Worm (Caenorhabditis elegans): ENCODE measurements around the gene cebp-1.

The cebp-1 gene

ce11 chrX:1479190-1479589, 25.5 kb upstream of the cebp-1 start, which contains the start of gene acly-1:
Gene acly-1 (plus strand): TSS chrX:1479542.
- TF ChIP-seq tlf-1 (GFP tag; optimal IDR thresholded peaks at IDR 0.05), result no peak
- TF ChIP-seq cebp-1 (GFP tag; IDR thresholded peaks at IDR 0.05), result peak; percentile 89
- peak; percentile 93 for TF ChIP-seq cebp-1 (tag; optimal IDR thresholded peaks at IDR 0.05)

DNA sequence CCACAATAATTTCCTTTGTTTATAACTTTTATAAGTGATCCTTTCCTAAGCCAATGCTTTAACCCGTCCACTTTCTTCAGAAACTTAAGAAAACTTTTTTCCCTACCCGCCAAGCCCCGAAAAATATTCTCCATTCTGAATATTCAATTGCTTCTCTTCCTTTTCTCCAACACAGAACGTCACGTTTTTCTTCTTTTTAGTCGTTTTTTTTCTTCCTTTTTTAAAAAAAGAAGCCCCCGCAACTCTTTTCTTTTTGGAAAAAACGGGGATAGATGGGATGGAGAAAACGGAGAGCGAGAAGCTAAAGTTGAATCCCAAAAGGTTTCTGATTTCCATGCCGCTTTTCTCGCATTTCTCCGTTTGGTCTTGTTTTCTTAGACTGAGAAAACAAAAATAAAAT, 24.9 kb upstream of the cebp-1 start:
- no peak for TF ChIP-seq F33H1.4 (GFP tag; IDR thresholded peaks at IDR 0.05)
- no peak for TF ChIP-seq mes-4 (tag; optimal IDR thresholded peaks at IDR 0.05)
- TF ChIP-seq xnd-1 (tag; optimal IDR thresholded peaks at IDR 0.05), result no peak
- no peak for TF ChIP-seq lsl-1 (GFP tag; optimal IDR thresholded peaks at IDR 0.05)
- no peak for TF ChIP-seq somi-1 (GFP tag; optimal IDR thresholded peaks at IDR 0.05)
- no peak for TF ChIP-seq sea-2 (GFP tag; IDR thresholded peaks at IDR 0.05)
- no peak for TF ChIP-seq ztf-25 (GFP tag; IDR thresholded peaks at IDR 0.05)
- no peak for TF ChIP-seq chd-7 (tag; optimal IDR thresholded peaks at IDR 0.05)
- TF ChIP-seq hsf-1 (GFP tag; IDR thresholded peaks at IDR 0.05), result no peak
- TF ChIP-seq tbp1 (GFP tag; optimal IDR thresholded peaks at IDR 0.05), result no peak
- no peak for TF ChIP-seq Y53G8AR.9 (GFP tag; conservative IDR thresholded peaks at IDR 0.05)
- no peak for TF ChIP-seq aptf-3 (GFP tag; IDR thresholded peaks at IDR 0.05)
- no peak for TF ChIP-seq efl-1 (GFP tag; optimal IDR thresholded peaks at IDR 0.05)

ce11 chrX:1477932-1478331, 24.3 kb upstream of the cebp-1 start:
- TF ChIP-seq ztf-26 (tag; optimal IDR thresholded peaks at IDR 0.05) (peak; percentile 85), sdz-38 (tag; optimal IDR thresholded peaks at IDR 0.05) (no peak), pha-4 (tag; optimal IDR thresholded peaks at IDR 0.05) (peak; percentile 18), mcd-1 (GFP tag; IDR thresholded peaks at IDR 0.05) (peak; percentile 11; the same call in 1 of the 2 replicates), dox-1 (GFP tag; IDR thresholded peaks at IDR 0.05) (peak; percentile 42; the same call in 1 of the 2 replicates), lin-54 (GFP tag; optimal IDR thresholded peaks at IDR 0.05) (peak; percentile 7), hlh-12 (tag; optimal IDR thresholded peaks at IDR 0.05) (no peak), lin-40 (tag; optimal IDR thresholded peaks at IDR 0.05) (peak; percentile 64), C06A6.2 (GFP tag; conservative IDR thresholded peaks at IDR 0.05) (0 out of 2 replicates have a peak, but pooled peaks have one; percentile 29), egl-44 (GFP tag; IDR thresholded peaks at IDR 0.05) (0 out of 2 replicates have a peak, but pooled peaks have one; percentile 21), tbp1 (GFP tag; optimal IDR thresholded peaks at IDR 0.05) (peak; percentile 33), F22D6.2 (tag; optimal IDR thresholded peaks at IDR 0.05) (peak; percentile 76), let-607 (tag; optimal IDR thresholded peaks at IDR 0.05) (peak; percentile 36), F57A8.1 (GFP tag; optimal IDR thresholded peaks at IDR 0.05) (no peak), somi-1 (GFP tag; optimal IDR thresholded peaks at IDR 0.05) (peak; percentile 3), nhr-80 (tag; optimal IDR thresholded peaks at IDR 0.05) (peak; percentile 71), cebp-1 (GFP tag; IDR thresholded peaks at IDR 0.05) (no peak), cebp-1 (tag; optimal IDR thresholded peaks at IDR 0.05) (peak; percentile 39), mxl-1 (tag; optimal IDR thresholded peaks at IDR 0.05) (no peak), atf-7 (tag; optimal IDR thresholded peaks at IDR 0.05) (peak; percentile 87), die-1 (tag; optimal IDR thresholded peaks at IDR 0.05) (no peak)

ce11 chrX:1476005-1476404, 22.3 kb upstream of the cebp-1 start:
- TF ChIP-seq lin-40 (tag; optimal IDR thresholded peaks at IDR 0.05) (no peak), K12H6.12 (tag; optimal IDR thresholded peaks at IDR 0.05) (no peak), madf-8 (GFP tag; conservative IDR thresholded peaks at IDR 0.05) (0 out of 2 replicates have a peak, but pooled peaks have one; percentile 28), nfya-2 (GFP tag; IDR thresholded peaks at IDR 0.05) (no peak), hlh-26 (GFP tag; conservative IDR thresholded peaks at IDR 0.05) (no peak), dpl-1 (GFP tag; optimal IDR thresholded peaks at IDR 0.05) (no peak), lin-26 (GFP tag; IDR thresholded peaks at IDR 0.05) (0 out of 2 replicates have a peak, but pooled peaks have one; percentile 12), Y79H2A.3 (GFP tag; conservative IDR thresholded peaks at IDR 0.05) (no peak), cebp-2 (GFP tag; IDR thresholded peaks at IDR 0.05) (no peak), zfh-2 (GFP tag; conservative IDR thresholded peaks at IDR 0.05) (peak; percentile 39; the same call in 1 of the 2 replicates), unc-130 (GFP tag; optimal IDR thresholded peaks at IDR 0.05) (no peak), F23B12.7 (tag; optimal IDR thresholded peaks at IDR 0.05; ENCODE audit: insufficient read depth) (no peak), efl-1 (GFP tag; optimal IDR thresholded peaks at IDR 0.05) (peak; percentile 51), dpff-1 (tag; optimal IDR thresholded peaks at IDR 0.05) (no peak), tbp1 (GFP tag; optimal IDR thresholded peaks at IDR 0.05) (no peak)
